Fruit fly (Drosophila melanogaster): Measurements from ENCODE around the gene CG14990.

Gene CG14990

dm6 chr3L:4125709-4126108, 32.7 kb downstream of the CG14990 start:
- 0 out of 2 replicates have a peak, but pooled peaks have one; percentile 9 for TF ChIP-seq CG9932 (GFP tag; IDR thresholded peaks at IDR 0.05)
- peak; percentile 52 for TF ChIP-seq Med (GFP tag)
- TF ChIP-seq Ets65A (GFP tag) = peak; percentile 82
- TF ChIP-seq CG8944 (GFP tag; optimal IDR thresholded peaks at IDR 0.05) = no peak
- TF ChIP-seq Max (GFP tag; optimal IDR thresholded peaks at IDR 0.05) = no peak

- TF ChIP-seq her (GFP tag; optimal IDR thresholded peaks at IDR 0.05) (no peak), Fer3 (tag; optimal IDR thresholded peaks at IDR 0.05) (no peak), wdn (GFP tag; IDR thresholded peaks at IDR 0.05) (0 out of 2 replicates have a peak, but pooled peaks have one; percentile 5), slbo (GFP tag; IDR thresholded peaks at IDR 0.05) (peak; percentile 31; the same call in 1 of the 2 replicates), dpn (GFP tag; optimal IDR thresholded peaks at IDR 0.05) (no peak), Med (GFP tag) (peak; percentile 14), schlank (tag; optimal IDR thresholded peaks at IDR 0.05) (no peak), scrt (GFP tag; optimal IDR thresholded peaks at IDR 0.05) (no peak), Poxn (GFP tag; IDR thresholded peaks at IDR 0.05) (0 out of 2 replicates have a peak, but pooled peaks have one; percentile 4), CG32532 (GFP tag; IDR thresholded peaks at IDR 0.05) (no peak), hkb (optimal IDR thresholded peaks at IDR 0.05) (no peak), hkb (GFP tag; IDR thresholded peaks at IDR 0.05) (no peak), Hr39 (optimal IDR thresholded peaks at IDR 0.05) (peak; percentile 52), Antp (GFP tag; optimal IDR thresholded peaks at IDR 0.05) (no peak), CG3163 (GFP tag; optimal IDR thresholded peaks at IDR 0.05) (no peak), Max (GFP tag; optimal IDR thresholded peaks at IDR 0.05) (no peak)
Measured at dm6 chr3L:4128579-4128978, 35.6 kb downstream of the CG14990 start.

dm6 chr3L:4130743-4131142, 37.7 kb downstream of the CG14990 start:
- TF ChIP-seq exex (tag; optimal IDR thresholded peaks at IDR 0.05) = peak; percentile 89
- TF ChIP-seq CG14441 (GFP tag; IDR thresholded peaks at IDR 0.05) = no peak
- 0 out of 3 replicates have a peak, but pooled peaks have one; percentile 14 for TF ChIP-seq CG16813 (GFP tag; IDR thresholded peaks at IDR 0.05; ENCODE audit: partially characterized antibody)
- TF ChIP-seq fd96Cb (tag; optimal IDR thresholded peaks at IDR 0.05) = no peak
- TF ChIP-seq inv (GFP tag; IDR thresholded peaks at IDR 0.05; ENCODE audit: partially characterized antibody) = no peak
- TF ChIP-seq CG7786 (GFP tag; optimal IDR thresholded peaks at IDR 0.05) = no peak
- peak; percentile 14 for TF ChIP-seq CG10543 (GFP tag; optimal IDR thresholded peaks at IDR 0.05)
- no peak for TF ChIP-seq zf30C (GFP tag; optimal IDR thresholded peaks at IDR 0.05)
- TF ChIP-seq sug (tag; optimal IDR thresholded peaks at IDR 0.05) = peak; percentile 39
- peak; percentile 3 for TF ChIP-seq cwo (GFP tag; optimal IDR thresholded peaks at IDR 0.05)
- TF ChIP-seq Bdp1 (GFP tag; optimal IDR thresholded peaks at IDR 0.05) = no peak
- TF ChIP-seq Nf-YC (tag; optimal IDR thresholded peaks at IDR 0.05) = no peak
- no peak for TF ChIP-seq stc (GFP tag; IDR thresholded peaks at IDR 0.05)
- no peak for TF ChIP-seq NC2β (GFP tag; optimal IDR thresholded peaks at IDR 0.05)
- TF ChIP-seq Med (GFP tag) = no peak
- no peak for TF ChIP-seq CG8765 (GFP tag; IDR thresholded peaks at IDR 0.05)
- TF ChIP-seq mirr (GFP tag; optimal IDR thresholded peaks at IDR 0.05) = peak; percentile 82
- no peak for TF ChIP-seq wor (GFP tag; IDR thresholded peaks at IDR 0.05)
- TF ChIP-seq cg (GFP tag; optimal IDR thresholded peaks at IDR 0.05) = peak; percentile 11
- no peak for TF ChIP-seq CG9876 (GFP tag; optimal IDR thresholded peaks at IDR 0.05)
- TF ChIP-seq Ssrp (tag; optimal IDR thresholded peaks at IDR 0.05) = no peak
- no peak for TF ChIP-seq CG33213 (GFP tag; optimal IDR thresholded peaks at IDR 0.05)
- no peak for TF ChIP-seq CG9727 (GFP tag; optimal IDR thresholded peaks at IDR 0.05)
- TF ChIP-seq z (GFP tag; IDR thresholded peaks at IDR 0.05) = no peak
- no peak for TF ChIP-seq CG10959 (GFP tag; IDR thresholded peaks at IDR 0.05)
- TF ChIP-seq ara (GFP tag; IDR thresholded peaks at IDR 0.05) = no peak
- peak; percentile 45 for TF ChIP-seq grn (GFP tag; optimal IDR thresholded peaks at IDR 0.05)
- TF ChIP-seq CG34376 (GFP tag; optimal IDR thresholded peaks at IDR 0.05) = peak; percentile 42
- no peak for TF ChIP-seq CG34224 (GFP tag; IDR thresholded peaks at IDR 0.05; ENCODE audit: partially characterized antibody)
- no peak for TF ChIP-seq CG12236 (GFP tag; optimal IDR thresholded peaks at IDR 0.05)
- TF ChIP-seq peb (GFP tag; IDR thresholded peaks at IDR 0.05) = no peak
- no peak for TF ChIP-seq NFAT (GFP tag; IDR thresholded peaks at IDR 0.05)
- TF ChIP-seq CG3281 (GFP tag; optimal IDR thresholded peaks at IDR 0.05) = no peak

All from whole organism, embryonic.